Worm (Caenorhabditis elegans) whole organism, L4 larva: ENCODE results near the gene F30B5.11.

Source experiments
- T20F7.1 ChIP-seq: fragments of 200-800 bp; sonication (Bioruptor generic); optimal IDR thresholded peaks from 2 replicates; lab custom pipeline; 2018; ENCODE audit warnings: mild to moderate bottlenecking, missing genetic modification characterization, missing compliant biosample characterization
- T26A8.4 ChIP-seq: fragments of 200-800 bp; sonication (Bioruptor generic); IDR thresholded peaks from 2 replicates; pipeline ENCODE4 v1.3.6; 2022; ENCODE audit warnings: missing genetic modification characterization, missing compliant biosample characterization
- ZK337.2 ChIP-seq: fragments of 200-800 bp; sonication (Bioruptor generic); IDR thresholded peaks from 2 replicates; pipeline ENCODE4 v1.3.6; 2022; ENCODE audit warnings: missing genetic modification reagents, missing genetic modification characterization, missing compliant biosample characterization
- ZK546.5 ChIP-seq, 2 experiments: sonication (generic microtip); optimal IDR thresholded peaks; 2 replicates each; lab custom pipeline; 2017; ENCODE audit warnings: missing biosample characterization in 2 of 2, missing genetic modification characterization in 2 of 2
- aha-1 ChIP-seq: fragments of 150-350 bp; peaks from one replicate; lab custom pipeline; 2014; ENCODE audit warnings: missing biosample characterization, missing genetic modification characterization
- aly-2 ChIP-seq: sonication (generic microtip); optimal IDR thresholded peaks from 2 replicates; lab custom pipeline; 2018; ENCODE audit warnings: missing biosample characterization, missing genetic modification characterization
- ama-1 ChIP-seq: fragments of 150-350 bp; optimal IDR thresholded peaks from 2 replicates; lab custom pipeline; 2014; ENCODE audit warnings: inconsistent platforms, mixed read lengths
- ceh-20 ChIP-seq: fragments of 200-800 bp; sonication (Bioruptor generic); IDR thresholded peaks from 2 replicates; pipeline ENCODE4 v1.3.6; 2022; ENCODE audit warnings: missing genetic modification reagents, missing genetic modification characterization, missing compliant biosample characterization
- daf-8 ChIP-seq: fragments of 200-800 bp; sonication (Bioruptor generic); IDR thresholded peaks from 2 replicates; pipeline ENCODE4 v1.3.6; 2022; ENCODE audit warnings: missing genetic modification characterization, missing compliant biosample characterization
- duxl-1 ChIP-seq: sonication (generic microtip); optimal IDR thresholded peaks from 2 replicates; lab custom pipeline; 2016; ENCODE audit warnings: mild to moderate bottlenecking, missing genetic modification characterization, moderate library complexity, missing compliant biosample characterization; ENCODE audit not compliant: poor library complexity
- egl-43 ChIP-seq: fragments of 200-800 bp; sonication (Bioruptor generic); IDR thresholded peaks from 2 replicates; pipeline ENCODE4 v1.3.6; 2022; ENCODE audit warnings: missing genetic modification reagents, missing genetic modification characterization, missing compliant biosample characterization
- fos-1 ChIP-seq: fragments of 150-350 bp; optimal IDR thresholded peaks from 2 replicates; lab custom pipeline; 2014; ENCODE audit warnings: missing biosample characterization, missing genetic modification characterization
- hlh-30 ChIP-seq: sonication (generic microtip); optimal IDR thresholded peaks from 2 replicates; lab custom pipeline; 2017; ENCODE audit warnings: antibody characterized with exemption, mild to moderate bottlenecking, missing genetic modification characterization, missing compliant biosample characterization; ENCODE audit not compliant: insufficient read depth
- lim-7 ChIP-seq: fragments of 200-800 bp; sonication (Bioruptor generic); IDR thresholded peaks from 2 replicates; pipeline ENCODE4 v1.3.6; 2022; ENCODE audit warnings: missing genetic modification characterization, missing compliant biosample characterization
- lin-13 ChIP-seq: fragments of 150-350 bp; optimal IDR thresholded peaks from 2 replicates; lab custom pipeline; 2014; ENCODE audit warnings: missing biosample characterization, missing genetic modification reagents, missing genetic modification characterization
- lin-39 ChIP-seq: fragments of 150-350 bp; optimal IDR thresholded peaks from 2 replicates; lab custom pipeline; 2014; ENCODE audit warnings: missing biosample characterization, missing genetic modification reagents, missing genetic modification characterization
- lir-3 ChIP-seq: sonication (generic microtip); optimal IDR thresholded peaks from 2 replicates; lab custom pipeline; 2016; ENCODE audit warnings: mild to moderate bottlenecking, missing genetic modification characterization, missing compliant biosample characterization
- lsy-2 ChIP-seq, 2 experiments: fragments of 150-350 bp in 1 of 2; sonication (generic microtip) in 1 of 2; optimal IDR thresholded peaks; 2 replicates each; lab custom pipeline; 2014 to 2017; ENCODE audit warnings: missing biosample characterization in 2 of 2, missing genetic modification characterization in 2 of 2
- mdl-1 ChIP-seq, 2 experiments: fragments of 150-350 bp in 1 of 2; sonication (generic microtip) in 1 of 2; optimal IDR thresholded peaks; 2 replicates each; lab custom pipeline; 2014 to 2017; ENCODE audit warnings: missing biosample characterization in 2 of 2, missing genetic modification characterization in 2 of 2
- mxl-2 ChIP-seq: fragments of 200-800 bp; sonication (Bioruptor generic); conservative IDR thresholded peaks from 2 replicates; pipeline ENCODE4 v1.3.6; 2022; ENCODE audit warnings: missing genetic modification reagents, missing genetic modification characterization, missing compliant biosample characterization
- nhr-10 ChIP-seq: fragments of 150-350 bp; optimal IDR thresholded peaks from 2 replicates; lab custom pipeline; 2014; ENCODE audit warnings: missing biosample characterization, missing genetic modification characterization
- nhr-111 ChIP-seq: fragments of 200-800 bp; sonication (Bioruptor generic); optimal IDR thresholded peaks from 2 replicates; lab custom pipeline; 2018; ENCODE audit warnings: mild to moderate bottlenecking, missing genetic modification characterization, missing compliant biosample characterization
- nhr-28 ChIP-seq: fragments of 150-350 bp; optimal IDR thresholded peaks from 2 replicates; lab custom pipeline; 2014; ENCODE audit warnings: missing biosample characterization, missing genetic modification characterization
- nhr-41 ChIP-seq: fragments of 200-800 bp; sonication (Bioruptor generic); IDR thresholded peaks from 2 replicates; pipeline ENCODE4 v1.3.6; 2022; ENCODE audit warnings: missing genetic modification reagents, missing genetic modification characterization, missing compliant biosample characterization
- nhr-76 ChIP-seq: fragments of 150-350 bp; optimal IDR thresholded peaks from 2 replicates; lab custom pipeline; 2014; ENCODE audit warnings: missing biosample characterization, missing genetic modification characterization
- rbr-2 ChIP-seq: sonication (generic microtip); optimal IDR thresholded peaks from 2 replicates; lab custom pipeline; 2016; ENCODE audit warnings: missing genotype, missing genetic modification characterization, missing compliant biosample characterization
- sdz-12 ChIP-seq: fragments of 200-800 bp; sonication (Bioruptor generic); optimal IDR thresholded peaks from 2 replicates; lab custom pipeline; 2018; ENCODE audit warnings: mild to moderate bottlenecking, missing genetic modification characterization, missing compliant biosample characterization
- set-16 ChIP-seq: fragments of 200-800 bp; sonication (Bioruptor generic); IDR thresholded peaks from 2 replicates; pipeline ENCODE4 v1.3.6; 2022; ENCODE audit warnings: missing genetic modification reagents, missing genetic modification characterization, missing compliant biosample characterization
- spr-1 ChIP-seq: sonication (generic microtip); optimal IDR thresholded peaks from 2 replicates; lab custom pipeline; 2016; ENCODE audit warnings: mild to moderate bottlenecking, missing genetic modification characterization, missing compliant biosample characterization
- tra-1 ChIP-seq: fragments of 200-800 bp; sonication (Bioruptor generic); IDR thresholded peaks from 2 replicates; pipeline ENCODE4 v1.3.6; 2022; ENCODE audit warnings: missing genetic modification reagents, missing genetic modification characterization, missing compliant biosample characterization
- unc-62 ChIP-seq, 3 experiments: fragments of 150-350 bp in 1 of 3; sonication (generic microtip); optimal IDR thresholded peaks in 2 of 3; peaks in 1 of 3; 1 replicate in 1 of 3; 2 replicates in 2 of 3; lab custom pipeline; 2014 to 2017; ENCODE audit warnings: missing biosample characterization in 3 of 3, missing genetic modification characterization in 3 of 3, missing genetic modification reagents in 3 of 3, missing genotype in 1 of 3
- vab-7 ChIP-seq: fragments of 200-800 bp; sonication (Bioruptor generic); IDR thresholded peaks from 2 replicates; pipeline ENCODE4 v1.3.6; 2022; ENCODE audit warnings: missing genetic modification reagents, missing genetic modification characterization, missing compliant biosample characterization
- zip-11 ChIP-seq: fragments of 200-800 bp; sonication (Bioruptor generic); IDR thresholded peaks from 2 replicates; pipeline ENCODE4 v1.3.6; 2022; ENCODE audit warnings: missing genetic modification characterization, missing compliant biosample characterization

The F30B5.11 gene

DNA sequence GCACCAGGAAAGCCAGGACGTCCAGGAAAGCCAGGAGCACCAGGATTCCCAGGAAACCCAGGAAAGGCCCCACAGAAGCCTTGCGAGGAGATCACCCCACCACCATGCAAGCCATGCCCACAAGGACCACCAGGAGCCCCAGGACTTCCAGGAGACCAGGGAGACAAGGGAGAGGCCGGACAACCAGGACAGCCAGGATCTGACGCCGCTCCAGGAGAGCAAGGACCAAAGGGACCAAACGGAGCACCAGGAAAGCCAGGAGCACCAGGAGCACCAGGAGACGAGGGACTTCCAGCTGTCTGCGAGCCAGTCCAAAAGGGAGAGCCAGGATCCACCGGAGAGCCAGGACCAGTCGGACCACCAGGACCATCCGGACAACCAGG lies 16.1 kb upstream of the F30B5.11 start:
- TF ChIP-seq set-16 (GFP tag; lab: Robert Waterston, UW) (peak; percentile 97), lin-39 (tag; lab: Kevin White, UChicago) (no peak), T26A8.4 (GFP tag; lab: Robert Waterston, UW) (peak; percentile 4; the same call in 1 of the 2 replicates)
- TF ChIP-seq, all 104 proteins: peak for 2

DNA sequence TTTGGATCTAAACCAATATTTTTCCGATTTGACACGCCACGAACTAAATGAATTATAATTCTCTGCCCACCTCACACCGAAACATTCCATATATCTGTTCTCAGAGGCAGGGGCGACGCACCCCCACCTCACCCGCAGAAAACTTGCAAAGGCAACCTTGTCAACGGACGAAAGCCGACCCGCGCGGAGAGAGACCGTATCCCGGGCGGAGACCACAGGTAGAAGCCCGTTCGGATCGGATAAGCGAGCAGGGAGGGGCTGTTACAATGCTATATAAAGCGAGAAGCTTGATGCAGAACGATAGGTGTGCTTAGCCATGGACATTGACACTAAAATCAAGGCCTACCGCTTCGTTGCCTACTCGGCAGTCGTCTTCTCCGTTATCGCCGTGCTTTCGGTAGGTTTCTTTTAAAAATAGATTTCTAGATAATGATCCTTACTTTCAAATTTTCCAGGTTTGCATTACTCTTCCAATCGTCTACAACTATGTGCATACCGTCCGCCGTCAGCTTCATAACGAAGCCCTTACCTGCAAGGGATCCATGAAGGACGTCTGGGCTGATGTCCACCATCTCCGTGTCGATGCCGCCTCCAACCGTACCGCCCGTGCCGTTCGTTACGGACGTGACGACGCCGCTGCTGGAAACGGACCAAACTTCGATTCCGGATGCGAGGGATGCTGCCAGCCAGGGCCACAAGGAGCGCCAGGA lies 15.6 kb upstream of the F30B5.11 start, which contains the start of the genes zipt-2.2 and dpy-13:
Gene zipt-2.2 (minus strand): TSS at position 51 of the 710 bp plus-strand sequence.
Gene dpy-13 (plus strand): TSS at position 300 of the 710 bp plus-strand sequence.
- TF ChIP-seq ama-1 (lab: Kevin White, UChicago) = peak; percentile 84
- TF ChIP-seq lir-3 (tag; lab: Kevin White, UChicago) = no peak
- no peak for TF ChIP-seq lin-13 (GFP tag; lab: Kevin White, UChicago)
- no peak for TF ChIP-seq duxl-1
- no peak for TF ChIP-seq hlh-30 (tag; lab: Kevin White, UChicago)
- peak; percentile 67; the same call in 1 of the 2 replicates for TF ChIP-seq T26A8.4 (GFP tag; lab: Robert Waterston, UW)
- no peak for TF ChIP-seq zip-11 (GFP tag; lab: Robert Waterston, UW)
- no peak for TF ChIP-seq rbr-2 (tag; lab: Kevin White, UChicago)
- 0 out of 2 replicates have a peak, but pooled peaks have one; percentile 11 for TF ChIP-seq lim-7 (GFP tag; lab: Robert Waterston, UW)
- no peak for TF ChIP-seq ZK546.5 (tag; optimal IDR thresholded peaks at IDR 0.05; lab: Kevin White, UChicago)
- no peak for TF ChIP-seq set-16 (GFP tag; lab: Robert Waterston, UW)
- TF ChIP-seq nhr-28 (tag; lab: Kevin White, UChicago) = peak; percentile 8
- peak; percentile 73; the same call in 1 of the 2 replicates for TF ChIP-seq egl-43 (GFP tag; lab: Robert Waterston, UW)

DNA sequence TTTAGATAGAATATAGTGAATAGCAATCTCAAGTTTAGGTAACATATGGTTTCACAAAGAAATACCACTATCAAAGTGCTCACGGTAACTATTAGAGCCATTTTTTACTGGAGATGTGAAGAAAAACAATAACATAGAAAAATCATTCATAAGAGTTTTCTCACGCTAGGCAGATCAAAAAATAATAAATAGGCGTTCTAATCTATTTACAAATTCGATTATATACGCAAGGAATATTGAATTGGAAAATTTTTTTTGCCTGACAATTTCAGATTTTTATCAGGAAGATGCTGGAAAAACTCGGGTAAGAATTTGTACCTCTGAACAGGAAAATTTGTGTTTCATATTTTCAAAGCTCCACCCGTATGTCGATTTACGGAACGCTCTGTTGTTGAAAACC lies 8.0 kb upstream of the F30B5.11 start, which contains the start of gene srbc-70:
Gene srbc-70 (minus strand): TSS at position 101 of the 400 bp plus-strand sequence.
- TF ChIP-seq sdz-12 = no peak
- no peak for TF ChIP-seq nhr-76
- TF ChIP-seq nhr-111 = no peak
- TF ChIP-seq spr-1 = no peak
- TF ChIP-seq tra-1 (GFP tag; lab: Robert Waterston, UW) = no peak
- no peak for TF ChIP-seq ceh-20
- TF ChIP-seq aly-2 (tag; lab: Kevin White, UChicago) = no peak
- no peak for TF ChIP-seq lsy-2 (tag; optimal IDR thresholded peaks at IDR 0.05; lab: Kevin White, UChicago)
- no peak for TF ChIP-seq unc-62 (GFP tag; optimal IDR thresholded peaks at IDR 0.05 in 1 of 2; lab: Kevin White, UChicago)
- no peak for TF ChIP-seq unc-62 (tag; optimal IDR thresholded peaks at IDR 0.05; lab: Kevin White, UChicago)
- TF ChIP-seq nhr-41 (GFP tag; lab: Robert Waterston, UW) = no peak
- TF ChIP-seq set-16 (GFP tag; lab: Robert Waterston, UW) = no peak
- TF ChIP-seq lir-3 (tag; lab: Kevin White, UChicago) = no peak
- no peak for TF ChIP-seq mdl-1 (tag; optimal IDR thresholded peaks at IDR 0.05; lab: Kevin White, UChicago)
- no peak for TF ChIP-seq mxl-2 (GFP tag; lab: Robert Waterston, UW)
- TF ChIP-seq ZK337.2 (GFP tag; lab: Robert Waterston, UW) = no peak
- no peak for TF ChIP-seq T20F7.1 (GFP tag; lab: Kevin White, UChicago)
- TF ChIP-seq vab-7 (GFP tag; lab: Robert Waterston, UW) = no peak
- TF ChIP-seq daf-8 (GFP tag; lab: Robert Waterston, UW) = no peak
- TF ChIP-seq fos-1 (tag; lab: Kevin White, UChicago) = no peak

DNA sequence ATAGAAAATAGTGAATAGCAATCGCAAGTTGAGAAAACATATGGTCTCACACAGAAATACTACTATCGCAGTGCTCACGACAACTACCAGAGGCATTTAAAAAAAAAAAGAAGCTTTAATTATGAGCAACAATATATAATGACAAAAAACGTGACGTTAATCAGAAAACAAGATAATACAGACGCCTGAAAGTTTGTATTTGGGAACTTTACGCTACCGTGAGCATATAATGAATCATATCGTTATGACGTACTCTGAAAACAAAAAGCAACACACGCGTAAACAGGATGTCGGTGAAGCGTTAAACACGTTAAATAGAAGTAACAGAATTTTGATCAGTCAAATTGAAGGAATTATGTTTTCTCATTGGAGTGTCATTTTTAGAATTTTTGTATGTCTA lies 6.0 kb upstream of the F30B5.11 start, which contains the start of gene srbc-71:
Gene srbc-71 (minus strand): TSS at position 101 of the 400 bp plus-strand sequence.
- TF ChIP-seq aha-1 (tag; lab: Kevin White, UChicago) (peak; percentile 18), nhr-10 (no peak)
